Worm (Caenorhabditis elegans) whole organism, young adult: ENCODE results near the gene W03F9.9.

Experiments used
- B0261.1 ChIP-seq: sonication (generic microtip); optimal IDR thresholded peaks from 2 replicates; lab custom pipeline; 2016; ENCODE audit warnings: mild to moderate bottlenecking, missing genetic modification characterization, moderate library complexity, missing compliant biosample characterization
- B0336.3 ChIP-seq: fragments of 200-800 bp; sonication (Bioruptor generic); IDR thresholded peaks from 2 replicates; pipeline ENCODE4 v1.3.6; 2022; ENCODE audit warnings: missing genetic modification characterization, missing compliant biosample characterization
- D2030.7 ChIP-seq: fragments of 200-800 bp; sonication (Bioruptor generic); IDR thresholded peaks from 2 replicates; pipeline ENCODE4 v1.3.6; 2022; ENCODE audit warnings: missing genetic modification reagents, missing genetic modification characterization, missing compliant biosample characterization
- F10E7.11 ChIP-seq: sonication (generic microtip); optimal IDR thresholded peaks from 2 replicates; lab custom pipeline; 2017; ENCODE audit warnings: mild to moderate bottlenecking, missing genetic modification characterization, moderate library complexity, missing compliant biosample characterization
- F33H1.4 ChIP-seq: fragments of 200-800 bp; sonication (Bioruptor generic); IDR thresholded peaks from 2 replicates; pipeline ENCODE4 v1.3.6; 2022; ENCODE audit warnings: missing genetic modification reagents, missing genetic modification characterization, missing compliant biosample characterization
- F37B4.10 ChIP-seq: fragments of 200-800 bp; sonication (Bioruptor generic); IDR thresholded peaks from 2 replicates; pipeline ENCODE4 v1.3.6; 2022; ENCODE audit warnings: missing genetic modification characterization, missing compliant biosample characterization
- F39B2.1 ChIP-seq: fragments of 200-800 bp; sonication (Bioruptor generic); IDR thresholded peaks from 2 replicates; pipeline ENCODE4 v1.3.6; 2022; ENCODE audit warnings: missing genetic modification reagents, missing genetic modification characterization, missing compliant biosample characterization
- F49E8.2 ChIP-seq: sonication (generic microtip); optimal IDR thresholded peaks from 3 replicates; lab custom pipeline; 2017; ENCODE audit warnings: missing genetic modification characterization, mild to moderate bottlenecking, missing compliant biosample characterization, antibody characterized with exemption, moderate library complexity; ENCODE audit not compliant: insufficient read depth
- F55B11.4 ChIP-seq: sonication (generic microtip); optimal IDR thresholded peaks from 2 replicates; lab custom pipeline; 2016; ENCODE audit warnings: missing compliant biosample characterization, missing genetic modification characterization, borderline replicate concordance; ENCODE audit not compliant: insufficient read depth
- F57C9.4 ChIP-seq: sonication (generic microtip); optimal IDR thresholded peaks from 2 replicates; lab custom pipeline; 2017; ENCODE audit warnings: mild to moderate bottlenecking, missing genetic modification characterization, missing compliant biosample characterization
- K11D2.4 ChIP-seq: fragments of 200-800 bp; sonication (Bioruptor generic); IDR thresholded peaks from 2 replicates; pipeline ENCODE4 v1.3.6; 2022; ENCODE audit warnings: missing genetic modification reagents, missing genetic modification characterization, missing compliant biosample characterization
- T26A5.8 ChIP-seq: sonication (generic microtip); optimal IDR thresholded peaks from 2 replicates; lab custom pipeline; 2016; ENCODE audit warnings: missing genetic modification characterization, missing compliant biosample characterization
- Y56A3A.18 ChIP-seq: fragments of 200-800 bp; sonication (Bioruptor generic); IDR thresholded peaks from 2 replicates; pipeline ENCODE4 v1.3.6; 2022; ENCODE audit warnings: missing genetic modification reagents, missing genetic modification characterization, missing compliant biosample characterization
- Y67H2A.10 ChIP-seq: fragments of 200-800 bp; sonication (Bioruptor generic); conservative IDR thresholded peaks from 2 replicates; pipeline ENCODE4 v1.3.6; 2022; ENCODE audit warnings: missing genetic modification reagents, missing genetic modification characterization, missing compliant biosample characterization
- atf-7 ChIP-seq: sonication (generic microtip); optimal IDR thresholded peaks from 2 replicates; lab custom pipeline; 2017; ENCODE audit warnings: mild to moderate bottlenecking, missing genetic modification characterization, missing compliant biosample characterization
- attf-5 ChIP-seq: fragments of 200-800 bp; sonication (Bioruptor generic); optimal IDR thresholded peaks from 2 replicates; lab custom pipeline; 2018; ENCODE audit warnings: mild to moderate bottlenecking, missing genetic modification characterization, missing compliant biosample characterization
- bed-1 ChIP-seq: fragments of 200-800 bp; sonication (Bioruptor generic); IDR thresholded peaks from 2 replicates; pipeline ENCODE4 v1.3.6; 2022; ENCODE audit warnings: missing genetic modification reagents, missing genetic modification characterization, missing compliant biosample characterization
- ccch-3 ChIP-seq: fragments of 200-800 bp; sonication (Bioruptor generic); optimal IDR thresholded peaks from 2 replicates; lab custom pipeline; 2018; ENCODE audit warnings: mild to moderate bottlenecking, missing genetic modification characterization, missing compliant biosample characterization
- cebp-1 ChIP-seq, 2 experiments: fragments of 200-800 bp in 1 of 2; sonication (Bioruptor generic) in 1 of 2; sonication (generic microtip) in 1 of 2; IDR thresholded peaks in 1 of 2; optimal IDR thresholded peaks in 1 of 2; 2 replicates each; pipeline versions ENCODE4 v1.3.6 to Lab custom; 2017 to 2022; ENCODE audit warnings: missing compliant biosample characterization in 2 of 2, missing genetic modification characterization in 2 of 2, mild to moderate bottlenecking in 1 of 2, missing genetic modification reagents in 1 of 2, moderate library complexity in 1 of 2
- cebp-2 ChIP-seq: fragments of 200-800 bp; sonication (Bioruptor generic); IDR thresholded peaks from 2 replicates; pipeline ENCODE4 v1.3.6; 2022; ENCODE audit warnings: missing genetic modification characterization, missing compliant biosample characterization
- ceh-58 ChIP-seq: fragments of 200-800 bp; sonication (Bioruptor generic); IDR thresholded peaks from 2 replicates; pipeline ENCODE4 v1.3.6; 2022; ENCODE audit warnings: missing genetic modification characterization, missing compliant biosample characterization
- dpl-1 ChIP-seq: fragments of 150-350 bp; optimal IDR thresholded peaks from 2 replicates; lab custom pipeline; 2014; ENCODE audit warnings: missing biosample characterization, missing genetic modification reagents, missing genetic modification characterization
- efl-1 ChIP-seq: fragments of 150-350 bp; optimal IDR thresholded peaks from 2 replicates; lab custom pipeline; 2014; ENCODE audit warnings: missing biosample characterization, missing genetic modification reagents, missing genetic modification characterization
- ets-4 ChIP-seq: fragments of 200-800 bp; sonication (Bioruptor generic); optimal IDR thresholded peaks from 2 replicates; lab custom pipeline; 2018; ENCODE audit warnings: mild to moderate bottlenecking, missing genetic modification characterization, missing compliant biosample characterization
- hmg-1.2 ChIP-seq: fragments of 200-800 bp; sonication (Bioruptor generic); IDR thresholded peaks from 2 replicates; pipeline ENCODE4 v1.3.6; 2022; ENCODE audit warnings: missing genetic modification reagents, missing genetic modification characterization, missing compliant biosample characterization
- lag-1 ChIP-seq: fragments of 200-800 bp; sonication (Bioruptor generic); IDR thresholded peaks from 2 replicates; pipeline ENCODE4 v1.3.6; 2022; ENCODE audit warnings: missing genetic modification reagents, missing genetic modification characterization, missing compliant biosample characterization
- lin-26 ChIP-seq: fragments of 200-800 bp; sonication (Bioruptor generic); IDR thresholded peaks from 2 replicates; pipeline ENCODE4 v1.3.6; 2022; ENCODE audit warnings: missing genetic modification reagents, missing genetic modification characterization, missing compliant biosample characterization
- lin-35 ChIP-seq, 3 experiments: fragments of 150-350 bp in 2 of 3; sonication (generic microtip) in 1 of 3; optimal IDR thresholded peaks; 2 replicates each; lab custom pipeline; 2014 to 2018; ENCODE audit warnings: missing biosample characterization in 3 of 3, missing genetic modification characterization in 3 of 3, missing genetic modification reagents in 3 of 3
- lin-40 ChIP-seq: sonication (generic microtip); optimal IDR thresholded peaks from 2 replicates; lab custom pipeline; 2016; ENCODE audit warnings: missing genetic modification characterization, mild to moderate bottlenecking, missing compliant biosample characterization, missing genotype, missing genetic modification reagents
- lsl-1 ChIP-seq: fragments of 200-800 bp; sonication (Bioruptor generic); optimal IDR thresholded peaks from 2 replicates; lab custom pipeline; 2018; ENCODE audit warnings: mild to moderate bottlenecking, missing genetic modification characterization, moderate library complexity, missing compliant biosample characterization
- madf-10 ChIP-seq: sonication (generic microtip); optimal IDR thresholded peaks from 2 replicates; lab custom pipeline; 2016; ENCODE audit warnings: mild to moderate bottlenecking, missing genetic modification characterization, missing compliant biosample characterization
- madf-6 ChIP-seq: fragments of 200-800 bp; sonication (Bioruptor generic); IDR thresholded peaks from 2 replicates; pipeline ENCODE4 v1.3.6; 2022; ENCODE audit warnings: missing genetic modification reagents, missing genetic modification characterization, missing compliant biosample characterization
- madf-8 ChIP-seq: fragments of 200-800 bp; sonication (Bioruptor generic); conservative IDR thresholded peaks from 2 replicates; pipeline ENCODE4 v1.3.6; 2022; ENCODE audit warnings: missing genetic modification reagents, missing genetic modification characterization, missing compliant biosample characterization
- mcd-1 ChIP-seq: fragments of 200-800 bp; sonication (Bioruptor generic); IDR thresholded peaks from 2 replicates; pipeline ENCODE4 v1.3.6; 2022; ENCODE audit warnings: missing genetic modification reagents, missing genetic modification characterization, missing compliant biosample characterization
- mxl-1 ChIP-seq: sonication (generic microtip); optimal IDR thresholded peaks from 2 replicates; lab custom pipeline; 2016; ENCODE audit warnings: missing genetic modification characterization, missing compliant biosample characterization
- rec-8 ChIP-seq, 2 experiments: sonication (generic microtip); optimal IDR thresholded peaks; 2 replicates each; lab custom pipeline; 2016; ENCODE audit warnings: mild to moderate bottlenecking in 2 of 2, missing genetic modification characterization in 2 of 2, missing genetic modification reagents in 2 of 2, missing genotype in 2 of 2, missing biosample characterization in 1 of 2, missing compliant biosample characterization in 1 of 2, moderate library complexity in 1 of 2
- sdz-38 ChIP-seq: sonication (generic microtip); optimal IDR thresholded peaks from 2 replicates; lab custom pipeline; 2016; ENCODE audit warnings: missing genotype, missing genetic modification characterization, missing compliant biosample characterization
- snpc-1.1 ChIP-seq: sonication (generic microtip); optimal IDR thresholded peaks from 2 replicates; lab custom pipeline; 2017; ENCODE audit warnings: missing genetic modification characterization, mild to moderate bottlenecking, missing compliant biosample characterization, antibody characterized with exemption, moderate library complexity, missing genotype, missing genetic modification reagents; ENCODE audit not compliant: insufficient read depth
- snpc-3.4 ChIP-seq: sonication (generic microtip); optimal IDR thresholded peaks from 2 replicates; lab custom pipeline; 2017; ENCODE audit warnings: missing genetic modification characterization, mild to moderate bottlenecking, missing compliant biosample characterization, antibody characterized with exemption, moderate library complexity, missing genotype, missing genetic modification reagents
- snpc-4 ChIP-seq, 5 experiments: fragments of 150-350 bp in 1 of 5; sonication (generic microtip) in 4 of 5; optimal IDR thresholded peaks; 2 replicates each; lab custom pipeline; 2014 to 2018; ENCODE audit warnings: missing genetic modification characterization in 5 of 5, missing biosample characterization in 3 of 5, antibody characterized with exemption in 2 of 5, mild to moderate bottlenecking in 2 of 5, missing compliant biosample characterization in 2 of 5, missing genotype in 2 of 5, moderate library complexity in 2 of 5, missing genetic modification reagents in 1 of 5
- tbx-9 ChIP-seq: sonication (generic microtip); optimal IDR thresholded peaks from 2 replicates; lab custom pipeline; 2016; ENCODE audit warnings: borderline replicate concordance, missing genetic modification characterization, inconsistent platforms, missing compliant biosample characterization
- tlf-1 ChIP-seq: fragments of 200-800 bp; sonication (Bioruptor generic); optimal IDR thresholded peaks from 2 replicates; lab custom pipeline; 2018; ENCODE audit warnings: mild to moderate bottlenecking, missing genetic modification characterization, missing compliant biosample characterization
- unc-130 ChIP-seq: sonication (generic microtip); optimal IDR thresholded peaks from 2 replicates; lab custom pipeline; 2016; ENCODE audit warnings: missing genetic modification reagents, missing genetic modification characterization, missing compliant biosample characterization
- ztf-22 ChIP-seq: fragments of 200-800 bp; sonication (Bioruptor generic); optimal IDR thresholded peaks from 2 replicates; lab custom pipeline; 2018; ENCODE audit warnings: mild to moderate bottlenecking, missing genetic modification characterization, moderate library complexity, missing compliant biosample characterization
- ztf-28 ChIP-seq: fragments of 200-800 bp; sonication (Bioruptor generic); IDR thresholded peaks from 2 replicates; pipeline ENCODE4 v1.3.6; 2022; ENCODE audit warnings: missing genetic modification reagents, missing genetic modification characterization, missing compliant biosample characterization

W03F9.9 gene

DNA sequence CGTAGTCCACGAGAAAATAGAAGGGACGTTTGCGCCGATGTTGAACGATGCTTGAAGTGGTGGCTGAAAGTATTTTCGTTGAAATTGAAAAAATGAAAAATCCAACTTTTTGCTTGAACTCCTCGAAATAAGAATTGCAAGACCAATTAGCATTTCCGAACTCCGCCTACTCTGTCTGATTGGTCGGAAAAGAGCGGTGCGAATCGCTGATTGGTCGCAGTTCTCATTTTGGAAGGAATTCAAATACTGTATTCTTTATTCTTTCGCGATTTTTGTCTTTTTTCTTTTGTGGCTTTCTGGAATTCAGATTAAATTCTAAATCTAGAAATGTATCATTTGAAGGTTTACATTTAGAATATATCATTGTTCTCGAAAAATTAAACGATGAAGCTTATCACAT is 35.8 kb downstream of the W03F9.9 start:
- TF ChIP-seq F55B11.4 (tag; lab: Kevin White, UChicago), result no peak
- no peak for TF ChIP-seq hmg-1.2
- no peak for TF ChIP-seq K11D2.4 (GFP tag; lab: Robert Waterston, UW)
- TF ChIP-seq B0261.1, result no peak
- no peak for TF ChIP-seq atf-7
- no peak for TF ChIP-seq lin-26
- TF ChIP-seq lag-1 (GFP tag; lab: Robert Waterston, UW), result no peak
- TF ChIP-seq madf-10, result no peak
- no peak for TF ChIP-seq rec-8 (tag; optimal IDR thresholded peaks at IDR 0.05; lab: Kevin White, UChicago)

DNA sequence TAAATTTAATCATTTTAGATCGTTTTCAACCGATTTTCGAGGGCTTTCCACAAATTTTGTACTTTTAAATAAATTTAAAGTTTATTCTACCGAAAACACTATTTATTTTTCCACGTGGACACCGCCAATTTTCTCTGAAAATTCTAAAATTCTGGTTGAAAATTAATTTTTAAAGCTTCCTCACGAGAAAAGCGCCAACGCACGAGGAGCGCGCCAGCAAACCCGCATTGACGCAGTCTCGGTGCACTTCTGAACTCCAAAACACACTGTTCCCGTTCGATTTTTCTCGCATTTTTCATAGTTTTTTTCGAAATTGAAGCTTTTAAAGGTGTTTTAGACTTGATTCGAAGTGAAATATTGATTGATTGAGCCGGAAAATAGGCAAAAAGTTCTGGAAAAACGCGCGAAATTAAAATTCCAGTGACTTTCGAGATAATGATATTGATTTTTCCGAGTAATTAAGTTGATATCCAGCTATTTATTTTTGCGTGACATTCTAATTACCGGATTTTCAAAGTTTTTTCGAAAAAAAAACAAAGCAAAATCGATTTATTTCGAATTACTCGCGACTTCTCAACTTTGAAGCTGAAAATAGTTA is 38.3 kb downstream of the W03F9.9 start, which contains the start of gene cul-3:
TSS of gene cul-3 (plus strand) at position 548 of the 598 bp plus-strand sequence.
- no peak for TF ChIP-seq ztf-22 (GFP tag; lab: Kevin White, UChicago)
- peak; percentile 39 for TF ChIP-seq lsl-1 (GFP tag; lab: Kevin White, UChicago)
- TF ChIP-seq dpl-1 (GFP tag; lab: Kevin White, UChicago), result no peak
- TF ChIP-seq lin-35 (GFP tag; optimal IDR thresholded peaks at IDR 0.05; lab: Kevin White, UChicago), result peak in 1 of 3 experiments; percentile 24
- no peak for TF ChIP-seq T26A5.8 (tag; lab: Kevin White, UChicago)
- TF ChIP-seq attf-5 (GFP tag; lab: Kevin White, UChicago), result no peak
- TF ChIP-seq mcd-1, result peak; percentile 77
- TF ChIP-seq madf-8 (GFP tag; lab: Robert Waterston, UW), result no peak; the same call in 1 of the 2 replicates
- no peak for TF ChIP-seq tlf-1 (GFP tag; lab: Kevin White, UChicago)
- TF ChIP-seq F10E7.11, result no peak
- no peak for TF ChIP-seq Y56A3A.18 (GFP tag; lab: Robert Waterston, UW)
- no peak for TF ChIP-seq ccch-3 (GFP tag; lab: Kevin White, UChicago)
- no peak for TF ChIP-seq ets-4 (GFP tag; lab: Kevin White, UChicago)
- no peak for TF ChIP-seq bed-1 (GFP tag; lab: Robert Waterston, UW)
- no peak for TF ChIP-seq snpc-4 (GFP tag; optimal IDR thresholded peaks at IDR 0.05; lab: Kevin White, UChicago)
- peak in 1 of 4 experiments; percentile 9 for TF ChIP-seq snpc-4 (tag; optimal IDR thresholded peaks at IDR 0.05; lab: Kevin White, UChicago)
- TF ChIP-seq F39B2.1 (GFP tag; lab: Robert Waterston, UW), result no peak
- TF ChIP-seq efl-1 (GFP tag; lab: Kevin White, UChicago), result peak; percentile 5
- TF ChIP-seq F33H1.4 (GFP tag; lab: Robert Waterston, UW), result peak; percentile 29; the same call in 1 of the 2 replicates
- TF ChIP-seq rec-8 (tag; optimal IDR thresholded peaks at IDR 0.05; lab: Kevin White, UChicago), result no peak
- TF ChIP-seq B0336.3 (GFP tag; lab: Robert Waterston, UW), result no peak
- TF ChIP-seq snpc-3.4 (tag; lab: Kevin White, UChicago), result peak; percentile 22
- no peak for TF ChIP-seq ceh-58 (GFP tag; lab: Robert Waterston, UW)
- peak; percentile 16 for TF ChIP-seq F49E8.2 (tag; lab: Kevin White, UChicago)
- no peak for TF ChIP-seq Y67H2A.10 (GFP tag; lab: Robert Waterston, UW)
- TF ChIP-seq madf-6 (GFP tag; lab: Robert Waterston, UW), result no peak; the same call in 1 of the 2 replicates
- no peak for TF ChIP-seq F57C9.4
- no peak for TF ChIP-seq ztf-28
- TF ChIP-seq cebp-2 (GFP tag; lab: Robert Waterston, UW), result no peak
- TF ChIP-seq D2030.7 (GFP tag; lab: Robert Waterston, UW), result peak; percentile 63
- no peak for TF ChIP-seq F37B4.10 (GFP tag; lab: Robert Waterston, UW)
- peak; percentile 77 for TF ChIP-seq lin-40 (tag; lab: Kevin White, UChicago)
- TF ChIP-seq mxl-1, result no peak
- no peak for TF ChIP-seq unc-130 (GFP tag; lab: Kevin White, UChicago)
- TF ChIP-seq tbx-9 (tag; lab: Kevin White, UChicago), result no peak
- no peak for TF ChIP-seq sdz-38 (tag; lab: Kevin White, UChicago)
- no peak for TF ChIP-seq snpc-1.1
- 0 out of 2 replicates have a peak, but pooled peaks have one; percentile 11 for TF ChIP-seq hmg-1.2
- TF ChIP-seq cebp-1 (GFP tag; IDR thresholded peaks at IDR 0.05; lab: Robert Waterston, UW), result no peak
- TF ChIP-seq cebp-1 (tag; optimal IDR thresholded peaks at IDR 0.05; lab: Kevin White, UChicago), result peak; percentile 49
